Fruit fly (Drosophila melanogaster): ENCODE data around the gene CG33060.
A peak's percentile ranks its signal among the peaks of the same experiment; 100 is the strongest.

- no peak for TF ChIP-seq Sox14 (GFP tag; optimal IDR thresholded peaks at IDR 0.05)
- peak; percentile 5 for TF ChIP-seq CG34406 (GFP tag; optimal IDR thresholded peaks at IDR 0.05)
- no peak for TF ChIP-seq lz (GFP tag; optimal IDR thresholded peaks at IDR 0.05)
- no peak for TF ChIP-seq CG16779 (tag; optimal IDR thresholded peaks at IDR 0.05)
- TF ChIP-seq Met (GFP tag; optimal IDR thresholded peaks at IDR 0.05), result no peak
- TF ChIP-seq topi (GFP tag; optimal IDR thresholded peaks at IDR 0.05), result no peak
- no peak for TF ChIP-seq Blimp-1 (GFP tag; optimal IDR thresholded peaks at IDR 0.05)
Observed at dm6 chr3L:16289067-16289466, 41.8 kb upstream of the CG33060 start.
